Worm (Caenorhabditis elegans) whole organism, L4 larva: ENCODE measurements around the gene ncx-7.
"Not testable (repeated sequence)": the region's sequence is repeated elsewhere in the genome, so short reads cannot be mapped to it uniquely, and the experiment has no call there.

ENCODE experiments used
- F26F4.8 ChIP-seq: fragments of 200-800 bp; sonication (Bioruptor generic); conservative IDR thresholded peaks from 2 replicates; pipeline ENCODE4 v1.3.6; 2022; ENCODE audit warnings: missing genetic modification characterization, missing compliant biosample characterization
- Y48G9A.11 ChIP-seq: fragments of 200-800 bp; sonication (Bioruptor generic); IDR thresholded peaks from 2 replicates; pipeline ENCODE4 v1.3.6; 2022; ENCODE audit warnings: missing genetic modification reagents, missing genetic modification characterization, missing compliant biosample characterization
- Y75B8A.6 ChIP-seq: fragments of 200-800 bp; sonication (Bioruptor generic); IDR thresholded peaks from 2 replicates; pipeline ENCODE4 v1.3.6; 2022; ENCODE audit warnings: missing genetic modification reagents, missing genetic modification characterization, missing compliant biosample characterization
- aha-1 ChIP-seq: fragments of 150-350 bp; peaks from one replicate; lab custom pipeline; 2014; ENCODE audit warnings: missing biosample characterization, missing genetic modification characterization
- ceh-20 ChIP-seq: fragments of 200-800 bp; sonication (Bioruptor generic); IDR thresholded peaks from 2 replicates; pipeline ENCODE4 v1.3.6; 2022; ENCODE audit warnings: missing genetic modification reagents, missing genetic modification characterization, missing compliant biosample characterization
- ceh-28 ChIP-seq: fragments of 150-350 bp; optimal IDR thresholded peaks from 2 replicates; lab custom pipeline; 2014; ENCODE audit warnings: missing biosample characterization, missing genetic modification reagents, missing genetic modification characterization
- ceh-44 ChIP-seq: fragments of 200-800 bp; sonication (Bioruptor generic); IDR thresholded peaks from 2 replicates; pipeline ENCODE4 v1.3.6; 2022; ENCODE audit warnings: missing genetic modification reagents, missing genetic modification characterization, missing compliant biosample characterization
- ceh-62 ChIP-seq: sonication (generic microtip); optimal IDR thresholded peaks from 2 replicates; lab custom pipeline; 2017; ENCODE audit warnings: missing biosample characterization, missing genetic modification characterization
- ces-1 ChIP-seq: fragments of 150-350 bp; sonication (generic microtip); optimal IDR thresholded peaks from 4 replicates; lab custom pipeline; 2014; ENCODE audit warnings: missing biosample characterization, missing genetic modification reagents, missing genetic modification characterization
- daf-16 ChIP-seq, 3 experiments: sonication (generic microtip); optimal IDR thresholded peaks; 2 replicates each; lab custom pipeline; 2016 to 2017; ENCODE audit warnings: missing genetic modification characterization in 3 of 3, missing genetic modification reagents in 3 of 3, mild to moderate bottlenecking in 2 of 3, missing compliant biosample characterization in 2 of 3, missing biosample characterization in 1 of 3, moderate library complexity in 1 of 3
- dmd-9 ChIP-seq: fragments of 200-800 bp; sonication (Bioruptor generic); IDR thresholded peaks from 2 replicates; pipeline ENCODE4 v1.3.6; 2022; ENCODE audit warnings: missing genetic modification reagents, missing genetic modification characterization, missing compliant biosample characterization
- duxl-1 ChIP-seq: sonication (generic microtip); optimal IDR thresholded peaks from 2 replicates; lab custom pipeline; 2016; ENCODE audit warnings: mild to moderate bottlenecking, missing genetic modification characterization, moderate library complexity, missing compliant biosample characterization; ENCODE audit not compliant: poor library complexity
- dve-1 ChIP-seq: sonication (generic microtip); optimal IDR thresholded peaks from 2 replicates; lab custom pipeline; 2017; ENCODE audit warnings: antibody characterized with exemption, mild to moderate bottlenecking, missing genetic modification characterization, missing compliant biosample characterization; ENCODE audit not compliant: insufficient read depth
- fkh-10 ChIP-seq: fragments of 150-350 bp; optimal IDR thresholded peaks from 2 replicates; lab custom pipeline; 2014; ENCODE audit warnings: missing biosample characterization, missing genetic modification reagents, missing genetic modification characterization
- hlh-11 ChIP-seq: fragments of 200-800 bp; sonication (Bioruptor generic); optimal IDR thresholded peaks from 2 replicates; lab custom pipeline; 2018; ENCODE audit warnings: mild to moderate bottlenecking, missing genetic modification characterization, missing compliant biosample characterization
- hlh-30 ChIP-seq: sonication (generic microtip); optimal IDR thresholded peaks from 2 replicates; lab custom pipeline; 2017; ENCODE audit warnings: antibody characterized with exemption, mild to moderate bottlenecking, missing genetic modification characterization, missing compliant biosample characterization; ENCODE audit not compliant: insufficient read depth
- lin-1 ChIP-seq: fragments of 200-800 bp; sonication (Bioruptor generic); IDR thresholded peaks from 2 replicates; pipeline ENCODE4 v1.3.6; 2022; ENCODE audit warnings: missing genetic modification reagents, missing genetic modification characterization, missing compliant biosample characterization
- lin-13 ChIP-seq: fragments of 150-350 bp; optimal IDR thresholded peaks from 2 replicates; lab custom pipeline; 2014; ENCODE audit warnings: missing biosample characterization, missing genetic modification reagents, missing genetic modification characterization
- lin-38 ChIP-seq: fragments of 200-800 bp; sonication (Bioruptor generic); IDR thresholded peaks from 2 replicates; pipeline ENCODE4 v1.3.6; 2022; ENCODE audit warnings: missing genetic modification reagents, missing genetic modification characterization, missing compliant biosample characterization
- lir-3 ChIP-seq: sonication (generic microtip); optimal IDR thresholded peaks from 2 replicates; lab custom pipeline; 2016; ENCODE audit warnings: mild to moderate bottlenecking, missing genetic modification characterization, missing compliant biosample characterization
- mdl-1 ChIP-seq, 2 experiments: fragments of 150-350 bp in 1 of 2; sonication (generic microtip) in 1 of 2; optimal IDR thresholded peaks; 2 replicates each; lab custom pipeline; 2014 to 2017; ENCODE audit warnings: missing biosample characterization in 2 of 2, missing genetic modification characterization in 2 of 2
- nhr-10 ChIP-seq: fragments of 150-350 bp; optimal IDR thresholded peaks from 2 replicates; lab custom pipeline; 2014; ENCODE audit warnings: missing biosample characterization, missing genetic modification characterization
- nhr-102 ChIP-seq: sonication (generic microtip); optimal IDR thresholded peaks from 2 replicates; lab custom pipeline; 2016; ENCODE audit warnings: mild to moderate bottlenecking, missing genetic modification characterization, moderate library complexity, missing compliant biosample characterization
- nhr-111 ChIP-seq: fragments of 200-800 bp; sonication (Bioruptor generic); optimal IDR thresholded peaks from 2 replicates; lab custom pipeline; 2018; ENCODE audit warnings: mild to moderate bottlenecking, missing genetic modification characterization, missing compliant biosample characterization
- nhr-77 ChIP-seq: fragments of 150-350 bp; optimal IDR thresholded peaks from 2 replicates; lab custom pipeline; 2014; ENCODE audit warnings: missing biosample characterization, missing genetic modification characterization
- php-3 ChIP-seq: fragments of 200-800 bp; sonication (Bioruptor generic); IDR thresholded peaks from 2 replicates; pipeline ENCODE4 v1.3.6; 2022; ENCODE audit warnings: missing genetic modification reagents, missing genetic modification characterization, missing compliant biosample characterization
- pqm-1 ChIP-seq: sonication (generic microtip); optimal IDR thresholded peaks from 2 replicates; lab custom pipeline; 2017; ENCODE audit warnings: missing biosample characterization, missing genetic modification characterization
- set-16 ChIP-seq: fragments of 200-800 bp; sonication (Bioruptor generic); IDR thresholded peaks from 2 replicates; pipeline ENCODE4 v1.3.6; 2022; ENCODE audit warnings: missing genetic modification reagents, missing genetic modification characterization, missing compliant biosample characterization
- unc-62 ChIP-seq, 3 experiments: fragments of 150-350 bp in 1 of 3; sonication (generic microtip); optimal IDR thresholded peaks in 2 of 3; peaks in 1 of 3; 1 replicate in 1 of 3; 2 replicates in 2 of 3; lab custom pipeline; 2014 to 2017; ENCODE audit warnings: missing biosample characterization in 3 of 3, missing genetic modification characterization in 3 of 3, missing genetic modification reagents in 3 of 3, missing genotype in 1 of 3
- zip-2 ChIP-seq: fragments of 150-350 bp; optimal IDR thresholded peaks from 2 replicates; lab custom pipeline; 2014; ENCODE audit warnings: missing biosample characterization, missing genetic modification characterization

The ncx-7 gene

ce11 chrIII:9694474-9694873 is 25.6 kb downstream of the ncx-7 start, which contains the start of gene set-3:
Gene set-3, minus strand, starts transcription at chrIII:9694574.
- TF ChIP-seq nhr-10 (tag; lab: Kevin White, UChicago) (no peak), aha-1 (peak; percentile 9)

- no peak for TF ChIP-seq daf-16 (GFP tag; optimal IDR thresholded peaks at IDR 0.05; lab: Kevin White, UChicago)
- peak; percentile 53 for TF ChIP-seq daf-16 (tag; optimal IDR thresholded peaks at IDR 0.05; lab: Kevin White, UChicago)
- TF ChIP-seq dve-1 (tag; lab: Kevin White, UChicago), result peak; percentile 35
- TF ChIP-seq ceh-20, result no peak
- no peak for TF ChIP-seq nhr-102 (tag; lab: Kevin White, UChicago)
- TF ChIP-seq php-3 (GFP tag; lab: Robert Waterston, UW), result peak; percentile 68
- TF ChIP-seq unc-62 (GFP tag; optimal IDR thresholded peaks at IDR 0.05 in 1 of 2; lab: Kevin White, UChicago), result peak in 1 of 2 experiments; percentile 17
- no peak for TF ChIP-seq unc-62 (tag; optimal IDR thresholded peaks at IDR 0.05; lab: Kevin White, UChicago)
- no peak for TF ChIP-seq Y75B8A.6 (GFP tag; lab: Robert Waterston, UW)
- TF ChIP-seq hlh-11 (tag; lab: Kevin White, UChicago), result peak; percentile 8
Observed at ce11 chrIII:9690044-9690443, 30.0 kb downstream of the ncx-7 start, which contains the start of gene best-5. Gene best-5, minus strand, starts transcription at chrIII:9690253.

- TF ChIP-seq lin-38 (GFP tag; lab: Robert Waterston, UW), result no peak
- peak; percentile 6 for TF ChIP-seq hlh-11 (tag; lab: Kevin White, UChicago)
- no peak for TF ChIP-seq F26F4.8 (GFP tag; lab: Robert Waterston, UW)
- peak; percentile 86 for TF ChIP-seq dve-1 (tag; lab: Kevin White, UChicago)
- TF ChIP-seq ceh-62 (tag; lab: Kevin White, UChicago), result no peak
- TF ChIP-seq pqm-1 (tag; lab: Kevin White, UChicago), result peak; percentile 44
- no peak for TF ChIP-seq daf-16 (GFP tag; optimal IDR thresholded peaks at IDR 0.05; lab: Kevin White, UChicago)
- TF ChIP-seq daf-16 (tag; optimal IDR thresholded peaks at IDR 0.05; lab: Kevin White, UChicago), result peak; percentile 96
Observed at ce11 chrIII:9689377-9689776, 30.7 kb downstream of the ncx-7 start.

- TF ChIP-seq ces-1 (GFP tag; lab: Kevin White, UChicago) (no peak), F26F4.8 (GFP tag; lab: Robert Waterston, UW) (no peak), fkh-10 (GFP tag; lab: Kevin White, UChicago) (no peak), ceh-44 (no peak), nhr-111 (GFP tag; lab: Kevin White, UChicago) (no peak), dmd-9 (GFP tag; lab: Robert Waterston, UW) (no peak), lin-13 (GFP tag; lab: Kevin White, UChicago) (no peak), lin-1 (GFP tag; lab: Robert Waterston, UW) (no peak), unc-62 (GFP tag; optimal IDR thresholded peaks at IDR 0.05 in 1 of 2; lab: Kevin White, UChicago) (no peak), unc-62 (tag; optimal IDR thresholded peaks at IDR 0.05; lab: Kevin White, UChicago) (no peak), hlh-30 (tag; lab: Kevin White, UChicago) (no peak), duxl-1 (tag; lab: Kevin White, UChicago) (no peak), ceh-28 (no peak), mdl-1 (tag; optimal IDR thresholded peaks at IDR 0.05; lab: Kevin White, UChicago) (no peak), Y75B8A.6 (GFP tag; lab: Robert Waterston, UW) (no peak), set-16 (no peak), nhr-77 (tag; lab: Kevin White, UChicago) (no peak)
Observed at ce11 chrIII:9685959-9686358, 34.1 kb downstream of the ncx-7 start, which contains the start of gene C07A9.10. Gene C07A9.10, minus strand, starts transcription at chrIII:9686059.

- TF ChIP-seq lir-3 (tag; lab: Kevin White, UChicago); Y48G9A.11; zip-2 (tag; lab: Kevin White, UChicago): not testable (repeated sequence)
Observed at ce11 chrIII:9682729-9683128, 37.4 kb downstream of the ncx-7 start, which contains the start of gene C07A9.5. Gene C07A9.5, minus strand, starts transcription at chrIII:9682829.
